Fruit fly (Drosophila melanogaster): Measurements from ENCODE around the gene CG6712.

DNA sequence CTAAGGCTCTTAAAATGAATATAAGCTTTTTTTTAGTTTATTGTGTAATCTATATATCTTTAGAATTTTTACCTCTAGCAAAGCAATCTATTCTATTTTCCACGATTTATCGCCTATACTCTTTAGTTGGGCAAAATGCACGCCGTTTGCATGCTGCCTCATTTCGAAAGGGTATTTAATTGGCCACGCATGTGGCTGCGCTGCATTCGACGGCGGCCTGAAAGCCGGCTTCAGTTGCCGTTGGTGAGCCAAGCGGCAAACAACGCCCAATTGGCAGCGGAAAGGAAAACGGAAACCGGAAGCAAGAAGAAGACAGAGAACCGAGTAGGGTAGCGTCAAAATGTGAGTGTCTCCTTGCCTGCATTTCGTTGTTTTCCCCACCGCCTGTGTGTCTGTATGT, 20.5 kb downstream of the CG6712 start, which contains the start of gene CG14947:
- TF ChIP-seq eve (GFP tag; optimal IDR thresholded peaks at IDR 0.05), result no peak
- no peak for TF ChIP-seq pan (optimal IDR thresholded peaks at IDR 0.05)
- no peak for TF ChIP-seq pan (GFP tag; optimal IDR thresholded peaks at IDR 0.05 in 1 of 2, IDR thresholded peaks at IDR 0.05 in 1 of 2)
- no peak for TF ChIP-seq CG4820 (GFP tag; optimal IDR thresholded peaks at IDR 0.05)
- no peak for TF ChIP-seq C15 (GFP tag; IDR thresholded peaks at IDR 0.05)
- no peak for TF ChIP-seq Gsc (GFP tag; IDR thresholded peaks at IDR 0.05)
- TF ChIP-seq sug (tag; optimal IDR thresholded peaks at IDR 0.05), result no peak
- TF ChIP-seq CG10274 (GFP tag; optimal IDR thresholded peaks at IDR 0.05), result no peak
- TF ChIP-seq CG4730 (GFP tag; IDR thresholded peaks at IDR 0.05), result no peak
- no peak for TF ChIP-seq schlank (tag; optimal IDR thresholded peaks at IDR 0.05)

All from whole organism, embryonic.